Fruit fly (Drosophila melanogaster) whole organism, embryonic: ENCODE results near the gene CG15549.

Experiments
- ATbp ChIP-seq: fragments of 200-800 bp; sonication (Bioruptor generic); optimal IDR thresholded peaks from 2 replicates; lab custom pipeline; 2017; ENCODE audit warnings: missing biosample characterization, mild to moderate bottlenecking, missing genetic modification characterization, missing genetic modification reagents
- Abd-B ChIP-seq: fragments of 200-800 bp; sonication (Bioruptor generic); optimal IDR thresholded peaks from 2 replicates; lab custom pipeline; 2018; ENCODE audit warnings: missing biosample characterization, mild to moderate bottlenecking, missing genetic modification characterization, moderate library complexity
- Awh ChIP-seq: fragments of 200-800 bp; sonication (Bioruptor generic); IDR thresholded peaks from 2 replicates; pipeline ENCODE4, ENCODE4 v1.3.6; 2022; ENCODE audit warnings: missing biosample characterization, missing genetic modification characterization
- CG10321 ChIP-seq: fragments of 200-800 bp; sonication (Bioruptor generic); IDR thresholded peaks from 2 replicates; pipeline ENCODE4 v1.3.6; 2022; ENCODE audit warnings: missing biosample characterization, missing genetic modification characterization
- CG11456 ChIP-seq: fragments of 200-800 bp; sonication (Bioruptor generic); IDR thresholded peaks from 3 replicates; pipeline ENCODE4 v1.3.6; 2022; ENCODE audit warnings: missing biosample characterization, missing genetic modification characterization
- CG11504 ChIP-seq: fragments of 200-800 bp; sonication (Bioruptor generic); optimal IDR thresholded peaks from 3 replicates; lab custom pipeline; 2019; ENCODE audit warnings: missing biosample characterization, mild to moderate bottlenecking, missing genetic modification characterization, moderate library complexity
- CG12071 ChIP-seq: fragments of 200-800 bp; sonication (Bioruptor generic); optimal IDR thresholded peaks from 3 replicates; lab custom pipeline; 2018; ENCODE audit warnings: missing biosample characterization, mild to moderate bottlenecking, missing genetic modification characterization
- CG12744 ChIP-seq: fragments of 200-800 bp; sonication (Bioruptor generic); optimal IDR thresholded peaks from 2 replicates; lab custom pipeline; 2016; ENCODE audit warnings: missing biosample characterization, missing genetic modification characterization
- CG1603 ChIP-seq: fragments of 200-800 bp; sonication (Bioruptor generic); optimal IDR thresholded peaks from 2 replicates; lab custom pipeline; 2019; ENCODE audit warnings: missing biosample characterization, mild to moderate bottlenecking, missing genetic modification characterization, moderate library complexity
- CG17359 ChIP-seq: fragments of 200-800 bp; sonication (Bioruptor generic); optimal IDR thresholded peaks from 3 replicates; lab custom pipeline; 2018; ENCODE audit warnings: missing biosample characterization, mild to moderate bottlenecking, missing genetic modification characterization, moderate library complexity
- CG18619 ChIP-seq: fragments of 200-800 bp; sonication (Bioruptor generic); optimal IDR thresholded peaks from 3 replicates; lab custom pipeline; 2017; ENCODE audit warnings: missing biosample characterization, mild to moderate bottlenecking, missing genetic modification characterization
- CG2678 ChIP-seq: fragments of 200-800 bp; sonication (Bioruptor generic); optimal IDR thresholded peaks from 3 replicates; lab custom pipeline; 2019; ENCODE audit warnings: missing biosample characterization, mild to moderate bottlenecking, missing genetic modification characterization, moderate library complexity
- CG30431 ChIP-seq: fragments of 200-800 bp; sonication (Bioruptor generic); optimal IDR thresholded peaks from 2 replicates; lab custom pipeline; 2017; ENCODE audit warnings: missing biosample characterization, missing genetic modification characterization
- CG31365 ChIP-seq: fragments of 200-800 bp; sonication (Bioruptor generic); optimal IDR thresholded peaks from 2 replicates; lab custom pipeline; 2018; ENCODE audit warnings: missing biosample characterization, mild to moderate bottlenecking, missing genetic modification characterization
- CG3407 ChIP-seq: fragments of 200-800 bp; sonication (Bioruptor generic); optimal IDR thresholded peaks from 2 replicates; lab custom pipeline; 2018; ENCODE audit warnings: missing biosample characterization, mild to moderate bottlenecking, missing genetic modification characterization
- CG34224 ChIP-seq: fragments of 200-800 bp; sonication (Bioruptor generic); IDR thresholded peaks from 3 replicates; pipeline ENCODE4 v1.3.6; 2022; ENCODE audit warnings: missing biosample characterization, missing genetic modification characterization; ENCODE audit not compliant: partially characterized antibody
- CG6854 ChIP-seq: fragments of 200-800 bp; sonication (Bioruptor generic); optimal IDR thresholded peaks from 3 replicates; lab custom pipeline; 2017; ENCODE audit warnings: missing biosample characterization, mild to moderate bottlenecking, missing genetic modification characterization
- CG7963 ChIP-seq: fragments of 200-800 bp; sonication (Bioruptor generic); IDR thresholded peaks from 3 replicates; pipeline ENCODE4 v1.3.6; 2022; ENCODE audit warnings: missing biosample characterization, missing genetic modification characterization; ENCODE audit not compliant: partially characterized antibody
- CG8281 ChIP-seq: fragments of 200-800 bp; sonication (Bioruptor generic); optimal IDR thresholded peaks from 2 replicates; lab custom pipeline; 2018; ENCODE audit warnings: missing biosample characterization, mild to moderate bottlenecking, missing genetic modification characterization, moderate library complexity
- CG9215 ChIP-seq: fragments of 200-800 bp; sonication (Bioruptor generic); IDR thresholded peaks from 2 replicates; pipeline ENCODE4 v1.3.6; 2022; ENCODE audit warnings: missing biosample characterization, missing genetic modification characterization
- Dbx ChIP-seq: fragments of 200-800 bp; sonication (Bioruptor generic); IDR thresholded peaks from 3 replicates; pipeline ENCODE4 v1.3.6; 2022; ENCODE audit warnings: missing biosample characterization, missing genetic modification characterization
- Dip3 ChIP-seq: fragments of 200-800 bp; sonication (Bioruptor generic); optimal IDR thresholded peaks from 3 replicates; lab custom pipeline; 2016; ENCODE audit warnings: missing biosample characterization, missing genetic modification characterization
- Ets65A ChIP-seq: fragments of 200-800 bp; sonication (Bioruptor generic); peaks from one replicate; lab custom pipeline; 2016; ENCODE audit warnings: missing biosample characterization, missing genetic modification characterization
- HLH4C ChIP-seq: fragments of 200-800 bp; sonication (Bioruptor generic); IDR thresholded peaks from 3 replicates; pipeline ENCODE4 v1.3.6; 2022; ENCODE audit warnings: missing biosample characterization, missing genetic modification characterization; ENCODE audit not compliant: partially characterized antibody
- Jarid2 ChIP-seq: fragments of 200-800 bp; sonication (Bioruptor generic); optimal IDR thresholded peaks from 3 replicates; lab custom pipeline; 2017; ENCODE audit warnings: mild to moderate bottlenecking, missing biosample characterization, missing genetic modification reagents, missing genetic modification characterization
- Kr ChIP-seq: fragments of 200-800 bp; sonication (Bioruptor generic); optimal IDR thresholded peaks from 2 replicates; lab custom pipeline; 2017; ENCODE audit warnings: missing biosample characterization, mild to moderate bottlenecking, missing genetic modification characterization
- Med ChIP-seq: fragments of 200-800 bp; sonication (Bioruptor generic); peaks from one replicate; lab custom pipeline; 2016; ENCODE audit warnings: missing biosample characterization, missing genetic modification characterization, mild to moderate bottlenecking, inconsistent platforms, moderate library complexity
- NC2α ChIP-seq: fragments of 200-800 bp; sonication (Bioruptor generic); optimal IDR thresholded peaks from 2 replicates; lab custom pipeline; 2016; ENCODE audit warnings: missing biosample characterization, missing genetic modification characterization
- Nf-YA ChIP-seq: fragments of 200-800 bp; sonication (Bioruptor generic); IDR thresholded peaks from 2 replicates; pipeline ENCODE4 v1.3.6; 2022; ENCODE audit warnings: missing biosample characterization, missing genetic modification characterization
- Nf-YC ChIP-seq: fragments of 200-800 bp; optimal IDR thresholded peaks from 3 replicates; lab custom pipeline; 2019; ENCODE audit warnings: missing biosample characterization, mild to moderate bottlenecking, missing genetic modification characterization, moderate library complexity
- Sox100B ChIP-seq: fragments of 200-800 bp; sonication (Bioruptor generic); optimal IDR thresholded peaks from 3 replicates; lab custom pipeline; 2018; ENCODE audit warnings: missing biosample characterization, mild to moderate bottlenecking, missing genetic modification characterization
- Sox102F ChIP-seq: fragments of 200-800 bp; sonication (Bioruptor generic); optimal IDR thresholded peaks from 2 replicates; lab custom pipeline; 2018; ENCODE audit warnings: missing biosample characterization, mild to moderate bottlenecking, missing genetic modification characterization, moderate library complexity
- Ssrp ChIP-seq: fragments of 200-800 bp; sonication (Bioruptor generic); optimal IDR thresholded peaks from 2 replicates; lab custom pipeline; 2018; ENCODE audit warnings: missing biosample characterization, mild to moderate bottlenecking, missing genetic modification characterization, moderate library complexity
- Taf1 ChIP-seq: fragments of 200-800 bp; sonication (Bioruptor generic); IDR thresholded peaks from 2 replicates; pipeline ENCODE4 v1.3.6; 2022; ENCODE audit warnings: missing biosample characterization, missing genetic modification characterization
- Xbp1 ChIP-seq: fragments of 200-800 bp; sonication (Bioruptor generic); optimal IDR thresholded peaks from 3 replicates; lab custom pipeline; 2016; ENCODE audit warnings: missing biosample characterization, mild to moderate bottlenecking, missing genetic modification characterization
- Xrp1 ChIP-seq: fragments of 200-800 bp; sonication (Bioruptor generic); IDR thresholded peaks from 2 replicates; pipeline ENCODE4 v1.3.6; 2022; ENCODE audit warnings: missing biosample characterization, missing genetic modification characterization
- ara ChIP-seq: fragments of 200-800 bp; sonication (Bioruptor generic); IDR thresholded peaks from 2 replicates; pipeline ENCODE4 v1.3.6; 2022; ENCODE audit warnings: missing biosample characterization, missing genetic modification characterization
- bab2 ChIP-seq: fragments of 200-800 bp; sonication (Bioruptor generic); optimal IDR thresholded peaks from 2 replicates; lab custom pipeline; 2016; ENCODE audit warnings: missing biosample characterization, missing genetic modification characterization
- bsh ChIP-seq, 2 experiments: fragments of 200-800 bp; sonication (Bioruptor generic); optimal IDR thresholded peaks; 2 replicates each; lab custom pipeline; 2017 to 2018; ENCODE audit warnings: mild to moderate bottlenecking in 2 of 2, missing biosample characterization in 2 of 2, missing genetic modification characterization in 2 of 2, moderate library complexity in 1 of 2
- cato ChIP-seq: fragments of 200-800 bp; sonication (Bioruptor generic); optimal IDR thresholded peaks from 2 replicates; lab custom pipeline; 2016; ENCODE audit warnings: missing biosample characterization, missing genetic modification characterization, borderline replicate concordance
- croc ChIP-seq: fragments of 200-800 bp; sonication (Bioruptor generic); conservative IDR thresholded peaks from 3 replicates; pipeline ENCODE4 v1.3.6; 2022; ENCODE audit warnings: missing biosample characterization, missing genetic modification characterization
- crol ChIP-seq: fragments of 200-800 bp; sonication (Bioruptor generic); IDR thresholded peaks from 2 replicates; pipeline ENCODE4 v1.3.6; 2022; ENCODE audit warnings: missing biosample characterization, missing genetic modification characterization
- dan ChIP-seq: fragments of 200-800 bp; sonication (Bioruptor generic); IDR thresholded peaks from 2 replicates; pipeline ENCODE4 v1.3.6; 2022; ENCODE audit warnings: missing biosample characterization, missing genetic modification characterization
- dmrt11E ChIP-seq: fragments of 200-800 bp; sonication (Bioruptor generic); optimal IDR thresholded peaks from 3 replicates; lab custom pipeline; 2018; ENCODE audit warnings: missing biosample characterization, mild to moderate bottlenecking, missing genetic modification characterization, moderate library complexity
- hth ChIP-seq: fragments of >200 bp; optimal IDR thresholded peaks from 2 replicates; lab custom pipeline; 2017; ENCODE audit warnings: inconsistent platforms
- mld ChIP-seq: fragments of 200-800 bp; sonication (Bioruptor generic); IDR thresholded peaks from 3 replicates; pipeline ENCODE4 v1.3.6; 2022; ENCODE audit warnings: missing biosample characterization, missing genetic modification characterization; ENCODE audit not compliant: partially characterized antibody
- phol ChIP-seq: fragments of 200-800 bp; sonication (Bioruptor generic); optimal IDR thresholded peaks from 3 replicates; lab custom pipeline; 2018; ENCODE audit warnings: missing biosample characterization, mild to moderate bottlenecking, missing genetic modification characterization, moderate library complexity
- sqz ChIP-seq: fragments of 200-800 bp; sonication (Bioruptor generic); optimal IDR thresholded peaks from 3 replicates; lab custom pipeline; 2018; ENCODE audit warnings: missing biosample characterization, mild to moderate bottlenecking, missing genetic modification characterization
- sr ChIP-seq: fragments of 200-800 bp; sonication (Bioruptor generic); IDR thresholded peaks from 3 replicates; pipeline ENCODE4 v1.3.6; 2022; ENCODE audit warnings: missing biosample characterization, missing genetic modification characterization
- tio ChIP-seq: fragments of 200-800 bp; sonication (Bioruptor generic); optimal IDR thresholded peaks from 2 replicates; lab custom pipeline; 2017; ENCODE audit warnings: missing biosample characterization, missing genetic modification characterization, inconsistent platforms
- unpg ChIP-seq: fragments of 200-800 bp; sonication (Bioruptor generic); optimal IDR thresholded peaks from 3 replicates; lab custom pipeline; 2018; ENCODE audit warnings: missing biosample characterization, mild to moderate bottlenecking, missing genetic modification characterization, moderate library complexity

The CG15549 gene

DNA sequence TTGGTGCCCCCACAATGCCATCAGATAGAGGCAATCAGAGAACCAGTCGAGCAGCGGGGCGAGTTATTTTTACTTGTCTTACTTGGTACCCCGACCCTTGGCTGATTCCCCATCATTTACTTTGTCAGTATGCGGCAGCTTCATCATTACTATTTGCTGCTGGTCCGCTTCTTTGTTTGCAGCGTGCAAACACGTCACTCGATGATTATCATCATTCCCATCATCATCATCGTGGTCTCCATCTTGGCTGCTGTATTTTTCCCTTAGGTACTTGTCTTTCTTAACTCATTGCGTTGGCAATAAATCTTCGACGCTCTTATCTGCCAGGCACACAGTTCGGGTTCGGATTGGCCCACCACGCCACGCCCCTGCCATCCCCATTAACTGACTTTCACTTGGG, 4.2 kb downstream of the CG15549 start:
- TF ChIP-seq ara (GFP tag; lab: Robert Waterston, UW) (0 out of 2 replicates have a peak, but pooled peaks have one; percentile 36), mld (no peak), Sox100B (GFP tag; lab: Kevin White, UChicago) (peak; percentile 6), bab2 (GFP tag; lab: Kevin White, UChicago) (peak; percentile 32), Dbx (GFP tag; lab: Robert Waterston, UW) (no peak), hth (lab: Kevin White, UChicago) (no peak), CG11456 (GFP tag; lab: Robert Waterston, UW) (no peak), Kr (GFP tag; lab: Kevin White, UChicago) (peak; percentile 9), sr (GFP tag; lab: Robert Waterston, UW) (no peak), croc (GFP tag; lab: Robert Waterston, UW) (no peak), CG12744 (GFP tag; lab: Kevin White, UChicago) (no peak), unpg (GFP tag; lab: Kevin White, UChicago) (no peak), cato (GFP tag; lab: Kevin White, UChicago) (no peak), CG2678 (peak; percentile 22), CG7963 (GFP tag; lab: Robert Waterston, UW) (no peak), CG18619 (no peak), bsh (GFP tag; optimal IDR thresholded peaks at IDR 0.05; lab: Kevin White, UChicago) (peak in 1 of 2 experiments; percentile 8), Sox102F (no peak), ATbp (peak; percentile 59), Taf1 (GFP tag; lab: Robert Waterston, UW) (no peak), Abd-B (GFP tag; lab: Kevin White, UChicago) (no peak), phol (tag; lab: Kevin White, UChicago) (no peak), CG12071 (GFP tag; lab: Kevin White, UChicago) (peak; percentile 38), CG30431 (GFP tag; lab: Kevin White, UChicago) (peak; percentile 23), Med (GFP tag; lab: Kevin White, UChicago) (peak; percentile 63), CG3407 (GFP tag; lab: Kevin White, UChicago) (peak; percentile 14), Ets65A (GFP tag; lab: Kevin White, UChicago) (peak; percentile 20), Ssrp (no peak), Nf-YA (GFP tag; lab: Robert Waterston, UW) (no peak), Xbp1 (GFP tag; lab: Kevin White, UChicago) (no peak), HLH4C (GFP tag; lab: Robert Waterston, UW) (no peak), CG11504 (no peak), dmrt11E (tag; lab: Kevin White, UChicago) (peak; percentile 32), crol (no peak; the same call in 1 of the 2 replicates), tio (no peak), CG6854 (GFP tag; lab: Kevin White, UChicago) (no peak), sqz (GFP tag; lab: Kevin White, UChicago) (no peak), CG31365 (tag; lab: Kevin White, UChicago) (no peak), CG8281 (tag; lab: Kevin White, UChicago) (no peak), CG34224 (GFP tag; lab: Robert Waterston, UW) (no peak), CG17359 (tag; lab: Kevin White, UChicago) (peak; percentile 12), CG1603 (peak; percentile 22), Awh (GFP tag; lab: Robert Waterston, UW) (peak; percentile 38; the same call in 1 of the 2 replicates), Jarid2 (GFP tag; lab: Kevin White, UChicago) (no peak), Nf-YC (no peak), Xrp1 (GFP tag; lab: Robert Waterston, UW) (no peak), CG9215 (no peak), CG10321 (no peak), dan (GFP tag; lab: Robert Waterston, UW) (no peak), Dip3 (GFP tag; lab: Kevin White, UChicago) (no peak), NC2α (GFP tag; lab: Kevin White, UChicago) (no peak)
